1 fruit fly cellular context compared by ENCODE assay signal in the genomic region with DNA sequence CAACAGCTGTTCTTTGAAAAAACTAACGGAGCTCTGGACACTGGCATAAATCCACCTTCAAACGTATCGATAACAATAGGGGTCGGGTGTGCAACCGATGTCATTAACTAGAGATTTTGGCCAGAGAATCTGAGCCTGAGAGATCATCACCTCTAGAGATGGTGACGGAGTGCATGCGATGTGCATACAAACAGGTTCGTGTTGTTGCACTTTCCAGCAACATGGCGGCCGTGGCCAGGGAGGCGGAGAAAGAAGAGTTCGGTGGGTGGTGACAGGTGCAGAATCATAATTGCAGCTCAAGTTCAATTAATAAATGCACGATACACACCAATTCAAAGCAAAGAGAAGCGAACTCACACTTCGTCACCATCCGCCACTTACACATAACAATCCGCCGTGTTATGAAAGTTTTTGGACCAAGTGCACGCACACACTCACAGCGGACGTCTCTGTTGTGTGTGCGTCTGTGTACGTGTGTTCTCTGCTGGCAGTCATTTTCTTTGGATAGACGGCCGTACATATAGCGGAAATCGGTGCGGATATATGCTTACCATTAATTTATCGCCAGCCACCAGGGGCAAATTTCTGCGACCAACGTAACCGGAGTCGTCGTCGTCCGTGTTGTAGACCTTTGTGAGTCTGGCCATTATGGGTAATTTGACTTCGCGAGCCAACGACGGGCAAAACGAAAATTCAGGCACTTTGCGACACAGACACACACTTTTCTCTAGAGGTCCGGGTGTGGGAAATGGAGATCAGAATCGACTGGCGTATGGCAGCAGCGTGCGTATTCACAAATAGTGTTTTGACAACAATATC.
TF ChIP-seq lines count a peak whose summit lies in the region.

No protein-coding gene starts in this region.

TF ChIP-seq in whole organism, embryonic, 481 proteins besides CTCF, POLR2A, EP300 and RAD21 (continued from another document):
- TF ChIP-seq CG16813 (GFP tag; IDR thresholded peaks at IDR 0.05; lab: Robert Waterston, UW; ENCODE audit: partially characterized antibody): peak; percentile 39; the same call in 1 of the 3 replicates
- peak; percentile 49 for TF ChIP-seq Meics (GFP tag; optimal IDR thresholded peaks at IDR 0.05; lab: Kevin White, UChicago)
- peak; percentile 24 for TF ChIP-seq D (optimal IDR thresholded peaks at IDR 0.05; lab: Kevin White, UChicago)
- TF ChIP-seq D (GFP tag; optimal IDR thresholded peaks at IDR 0.05; lab: Kevin White, UChicago): no peak
- TF ChIP-seq so (GFP tag; IDR thresholded peaks at IDR 0.05; lab: Robert Waterston, UW): no peak
- no peak for TF ChIP-seq p53 (GFP tag; optimal IDR thresholded peaks at IDR 0.05; lab: Kevin White, UChicago)
- no peak for TF ChIP-seq gem (tag; optimal IDR thresholded peaks at IDR 0.05; lab: Kevin White, UChicago)
- 0 out of 2 replicates have a peak, but pooled peaks have one; percentile 10 for TF ChIP-seq ttk (GFP tag; IDR thresholded peaks at IDR 0.05; lab: Robert Waterston, UW)
- 0 out of 4 replicates have a peak, but pooled peaks have one; percentile 23 for TF ChIP-seq chinmo (GFP tag; IDR thresholded peaks at IDR 0.05; lab: Robert Waterston, UW; ENCODE audit: partially characterized antibody)
- TF ChIP-seq CG14667 (GFP tag; IDR thresholded peaks at IDR 0.05; lab: Robert Waterston, UW): no peak
- TF ChIP-seq kni (GFP tag; optimal IDR thresholded peaks at IDR 0.05; lab: Kevin White, UChicago): peak; percentile 4
- TF ChIP-seq CG13296 (GFP tag; optimal IDR thresholded peaks at IDR 0.05; lab: Kevin White, UChicago): peak; percentile 12
- peak; percentile 78 for TF ChIP-seq Sry-δ (GFP tag; optimal IDR thresholded peaks at IDR 0.05; lab: Kevin White, UChicago)
- TF ChIP-seq CG7839 (tag; optimal IDR thresholded peaks at IDR 0.05; lab: Kevin White, UChicago): no peak
- TF ChIP-seq zen (tag; optimal IDR thresholded peaks at IDR 0.05; lab: Kevin White, UChicago): peak; percentile 25
- 0 out of 2 replicates have a peak, but pooled peaks have one; percentile 21 for TF ChIP-seq crol (GFP tag; IDR thresholded peaks at IDR 0.05; lab: Robert Waterston, UW)
- no peak for TF ChIP-seq CG16815 (GFP tag; optimal IDR thresholded peaks at IDR 0.05; lab: Kevin White, UChicago)
- peak; percentile 84 for TF ChIP-seq MESR4 (GFP tag; optimal IDR thresholded peaks at IDR 0.05; lab: Kevin White, UChicago)
- no peak for TF ChIP-seq HLHmδ (GFP tag; optimal IDR thresholded peaks at IDR 0.05; lab: Kevin White, UChicago)
- peak; percentile 24; the same call in 1 of the 2 replicates for TF ChIP-seq CG2129 (GFP tag; IDR thresholded peaks at IDR 0.05; lab: Robert Waterston, UW; ENCODE audit: partially characterized antibody)
- peak; percentile 6 for TF ChIP-seq Fer1 (GFP tag; optimal IDR thresholded peaks at IDR 0.05; lab: Kevin White, UChicago)
- 0 out of 2 replicates have a peak, but pooled peaks have one; percentile 5 for TF ChIP-seq CG6689 (GFP tag; IDR thresholded peaks at IDR 0.05; lab: Robert Waterston, UW)
- TF ChIP-seq Ets65A (GFP tag; lab: Kevin White, UChicago): peak; percentile 81
- TF ChIP-seq pros (GFP tag; optimal IDR thresholded peaks at IDR 0.05; lab: Kevin White, UChicago): no peak
- peak; percentile 24; the same call in 1 of the 2 replicates for TF ChIP-seq E2f1 (GFP tag; IDR thresholded peaks at IDR 0.05; lab: Robert Waterston, UW)
- TF ChIP-seq CG12071 (GFP tag; optimal IDR thresholded peaks at IDR 0.05; lab: Kevin White, UChicago): no peak
- peak in 1 of 2 experiments; percentile 15 for TF ChIP-seq Eip74EF (GFP tag; optimal IDR thresholded peaks at IDR 0.05; lab: Kevin White, UChicago)
- peak; percentile 0 for TF ChIP-seq lilli (GFP tag; optimal IDR thresholded peaks at IDR 0.05; lab: Kevin White, UChicago)
- TF ChIP-seq Opbp (GFP tag; IDR thresholded peaks at IDR 0.05; lab: Robert Waterston, UW; ENCODE audit: partially characterized antibody): 0 out of 3 replicates have a peak, but pooled peaks have one; percentile 25
- TF ChIP-seq Adf1 (GFP tag; IDR thresholded peaks at IDR 0.05; lab: Robert Waterston, UW): peak; percentile 40; the same call in 1 of the 2 replicates
